Worm (Caenorhabditis elegans): ENCODE measurements around the gene ZC477.2.

Gene ZC477.2

DNA sequence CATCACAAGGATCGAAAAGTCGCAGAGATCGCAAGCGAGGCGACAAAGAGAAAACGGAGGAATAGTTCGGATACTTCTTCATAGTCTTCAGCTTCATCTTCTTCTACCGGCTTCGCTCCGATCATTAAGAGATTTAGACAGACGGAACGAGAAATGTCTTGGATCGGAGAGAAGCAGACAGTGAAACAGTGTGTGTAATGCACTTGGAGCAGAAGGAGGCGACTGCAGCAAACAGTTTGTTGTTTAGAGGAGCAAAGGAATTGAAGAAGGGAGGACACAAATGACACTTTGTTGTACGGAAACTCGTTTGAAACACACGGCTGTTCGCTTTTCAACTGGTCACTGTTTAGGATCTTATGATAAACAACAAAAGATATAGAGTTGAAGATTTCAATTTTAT lies 8.6 kb upstream of the ZC477.2 start (continued):
- TF ChIP-seq lin-14 (GFP tag; optimal IDR thresholded peaks at IDR 0.05) (peak; percentile 65), pqm-1 (tag; optimal IDR thresholded peaks at IDR 0.05) (no peak), fkh-8 (tag; optimal IDR thresholded peaks at IDR 0.05) (no peak), ceh-8 (GFP tag; optimal IDR thresholded peaks at IDR 0.05) (no peak), vab-15 (tag; optimal IDR thresholded peaks at IDR 0.05) (no peak), unc-86 (tag; optimal IDR thresholded peaks at IDR 0.05) (no peak), C34B4.2 (tag; optimal IDR thresholded peaks at IDR 0.05) (no peak), ets-5 (GFP tag; IDR thresholded peaks at IDR 0.05) (no peak), mef-2 (tag; optimal IDR thresholded peaks at IDR 0.05) (no peak), isw-1 (GFP tag; IDR thresholded peaks at IDR 0.05) (no peak), sptf-1 (tag; optimal IDR thresholded peaks at IDR 0.05) (no peak), nhr-84 (tag; optimal IDR thresholded peaks at IDR 0.05) (no peak), C16A3.4 (tag; optimal IDR thresholded peaks at IDR 0.05) (no peak), unc-30 (tag; optimal IDR thresholded peaks at IDR 0.05) (no peak), lin-15B (tag; optimal IDR thresholded peaks at IDR 0.05) (no peak), nhr-28 (tag; optimal IDR thresholded peaks at IDR 0.05) (no peak), F16B12.6 (tag; optimal IDR thresholded peaks at IDR 0.05) (no peak), nhr-20 (tag; optimal IDR thresholded peaks at IDR 0.05) (peak; percentile 34), xbp-1 (tag; optimal IDR thresholded peaks at IDR 0.05) (no peak), nhr-77 (tag; optimal IDR thresholded peaks at IDR 0.05) (peak; percentile 12), efl-3 (GFP tag; optimal IDR thresholded peaks at IDR 0.05) (no peak), ztf-11 (tag; optimal IDR thresholded peaks at IDR 0.05) (no peak), fkh-10 (GFP tag; optimal IDR thresholded peaks at IDR 0.05) (no peak), ztf-4 (tag; optimal IDR thresholded peaks at IDR 0.05) (peak; percentile 11), dsc-1 (tag; optimal IDR thresholded peaks at IDR 0.05) (no peak), unc-62 (GFP tag; optimal IDR thresholded peaks at IDR 0.05) (no peak), sup-37 (GFP tag; optimal IDR thresholded peaks at IDR 0.05) (no peak)

DNA sequence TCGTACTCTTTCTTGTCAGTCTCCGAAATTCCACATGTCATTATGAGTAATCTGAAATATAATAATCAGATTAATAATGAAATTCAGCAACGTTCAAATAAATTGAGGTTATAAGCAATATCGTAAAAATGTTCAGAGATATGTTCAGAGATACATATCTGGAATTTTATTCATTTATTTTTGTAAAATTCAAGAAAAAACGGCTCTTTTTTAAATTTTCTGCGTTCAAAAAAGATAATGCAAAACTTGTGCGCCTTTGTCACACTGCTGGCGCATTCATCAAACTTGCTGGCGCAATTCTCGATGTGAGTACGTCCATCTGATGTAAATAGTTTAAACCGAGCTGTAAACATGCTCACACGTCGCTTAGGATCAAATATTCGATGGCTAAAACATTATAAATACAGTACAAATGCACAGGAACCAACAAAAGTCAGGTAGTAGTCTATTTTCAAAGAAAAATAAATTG lies 4.7 kb upstream of the ZC477.2 start, which contains the start of the genes rde-8 and ZC477.3:
Gene rde-8 (minus strand): TSS at position 51 of the 469 bp plus-strand sequence.
Gene ZC477.3 (plus strand): TSS at position 282 of the 469 bp plus-strand sequence.
- peak; percentile 89 for TF ChIP-seq nhr-47 (tag; optimal IDR thresholded peaks at IDR 0.05)
- peak; percentile 83 for TF ChIP-seq dsc-1 (tag; optimal IDR thresholded peaks at IDR 0.05)
- TF ChIP-seq nhr-28 (tag; optimal IDR thresholded peaks at IDR 0.05): no peak
- TF ChIP-seq swsn-7 (tag; optimal IDR thresholded peaks at IDR 0.05): peak; percentile 85
- TF ChIP-seq isw-1 (GFP tag; IDR thresholded peaks at IDR 0.05): peak; percentile 56
- no peak for TF ChIP-seq ceh-90 (tag; optimal IDR thresholded peaks at IDR 0.05)
- TF ChIP-seq aha-1 (tag; optimal IDR thresholded peaks at IDR 0.05): no peak
- peak; percentile 65 for TF ChIP-seq jun-1 (tag; optimal IDR thresholded peaks at IDR 0.05)
- TF ChIP-seq efl-1 (optimal IDR thresholded peaks at IDR 0.05): peak; percentile 76 to 83
- TF ChIP-seq efl-1 (GFP tag; optimal IDR thresholded peaks at IDR 0.05 in 1 of 2): peak; percentile 76 to 97
- peak; percentile 78 for TF ChIP-seq unc-86 (tag; optimal IDR thresholded peaks at IDR 0.05)
- TF ChIP-seq lir-3 (tag; optimal IDR thresholded peaks at IDR 0.05; ENCODE audit: poor library complexity): peak; percentile 9
- no peak for TF ChIP-seq unc-62 (GFP tag; optimal IDR thresholded peaks at IDR 0.05)
- TF ChIP-seq nhr-85 (tag): peak; percentile 68
- no peak for TF ChIP-seq unc-30 (tag; optimal IDR thresholded peaks at IDR 0.05)
- TF ChIP-seq skn-1 (tag; optimal IDR thresholded peaks at IDR 0.05): peak; percentile 74
- no peak for TF ChIP-seq hlh-17 (GFP tag; optimal IDR thresholded peaks at IDR 0.05; ENCODE audit: borderline replicate concordance)
- peak; percentile 45 for TF ChIP-seq zip-4 (GFP tag; optimal IDR thresholded peaks at IDR 0.05)
- peak; percentile 63 to 83 (median 80) for TF ChIP-seq dpl-1 (GFP tag; optimal IDR thresholded peaks at IDR 0.05)
- no peak for TF ChIP-seq alr-1 (tag; optimal IDR thresholded peaks at IDR 0.05; ENCODE audit: borderline replicate concordance)
- TF ChIP-seq hlh-4 (tag; optimal IDR thresholded peaks at IDR 0.05): no peak
- TF ChIP-seq unc-130 (tag; optimal IDR thresholded peaks at IDR 0.05): peak; percentile 67
- TF ChIP-seq lin-14 (GFP tag; optimal IDR thresholded peaks at IDR 0.05): no peak
- TF ChIP-seq zag-1 (tag; optimal IDR thresholded peaks at IDR 0.05): no peak
- TF ChIP-seq pag-3 (tag; optimal IDR thresholded peaks at IDR 0.05; ENCODE audit: borderline replicate concordance, insufficient read depth): no peak
- TF ChIP-seq nhr-237 (tag; optimal IDR thresholded peaks at IDR 0.05): no peak
- no peak for TF ChIP-seq tlp-1 (tag; optimal IDR thresholded peaks at IDR 0.05)
- no peak for TF ChIP-seq nhr-76 (tag; optimal IDR thresholded peaks at IDR 0.05)
- TF ChIP-seq mef-2 (tag; optimal IDR thresholded peaks at IDR 0.05): no peak
- TF ChIP-seq egl-13 (tag; optimal IDR thresholded peaks at IDR 0.05): peak; percentile 57
- peak; percentile 90 for TF ChIP-seq nhr-71 (tag; optimal IDR thresholded peaks at IDR 0.05)
- TF ChIP-seq nhr-90 (tag; optimal IDR thresholded peaks at IDR 0.05; ENCODE audit: poor library complexity): peak; percentile 85
- peak; percentile 49 for TF ChIP-seq sox-4 (tag; optimal IDR thresholded peaks at IDR 0.05)
